Worm (Caenorhabditis elegans): ENCODE data around the gene T24H7.8.

The T24H7.8 gene

ce11 chrII:6248029-6248428, 6.2 kb downstream of the T24H7.8 start:
- TF ChIP-seq ztf-1 (GFP tag; conservative IDR thresholded peaks at IDR 0.05), result no peak
- no peak for TF ChIP-seq mbf-1 (tag; optimal IDR thresholded peaks at IDR 0.05)
- no peak for TF ChIP-seq ama-1 (optimal IDR thresholded peaks at IDR 0.05)
- TF ChIP-seq sma-3 (GFP tag; optimal IDR thresholded peaks at IDR 0.05), result no peak
- TF ChIP-seq gmeb-1 (tag; optimal IDR thresholded peaks at IDR 0.05), result no peak
- no peak for TF ChIP-seq mdl-1 (tag; optimal IDR thresholded peaks at IDR 0.05)
- no peak for TF ChIP-seq elt-1 (tag; optimal IDR thresholded peaks at IDR 0.05)
- no peak for TF ChIP-seq ztf-4 (tag; optimal IDR thresholded peaks at IDR 0.05)
- TF ChIP-seq sem-4 (tag; optimal IDR thresholded peaks at IDR 0.05), result no peak

DNA sequence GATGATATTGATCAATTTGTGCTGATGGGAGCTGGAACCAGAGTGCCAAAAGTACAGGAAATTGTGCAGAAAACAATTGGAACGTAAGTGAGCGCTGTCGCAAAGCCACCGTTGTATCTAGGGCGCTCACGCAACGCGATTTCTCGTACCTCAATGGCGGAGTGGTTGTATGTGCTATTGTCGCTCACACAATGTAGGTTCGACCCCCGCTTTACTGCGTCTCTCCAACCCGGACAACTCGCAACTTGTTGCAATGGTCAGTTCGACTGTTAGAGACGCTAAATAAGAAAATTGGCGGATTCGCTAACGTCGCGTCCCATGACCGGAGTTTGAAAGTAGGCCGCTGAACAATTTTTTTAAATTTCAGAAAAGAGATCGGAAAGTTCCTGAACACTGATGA, 6.6 kb downstream of the T24H7.8 start:
- peak; percentile 40 for TF ChIP-seq fos-1 (tag; optimal IDR thresholded peaks at IDR 0.05)
- TF ChIP-seq sem-4 (tag; optimal IDR thresholded peaks at IDR 0.05), result peak; percentile 7
- peak; percentile 54 for TF ChIP-seq lin-11 (tag; optimal IDR thresholded peaks at IDR 0.05)
- peak; percentile 9 for TF ChIP-seq zag-1 (tag; optimal IDR thresholded peaks at IDR 0.05)
- no peak for TF ChIP-seq mdl-1 (tag; optimal IDR thresholded peaks at IDR 0.05)
- TF ChIP-seq unc-55 (GFP tag; optimal IDR thresholded peaks at IDR 0.05), result peak; percentile 30
- TF ChIP-seq sma-9 (GFP tag; optimal IDR thresholded peaks at IDR 0.05), result peak; percentile 67
- no peak for TF ChIP-seq sma-9 (tag; optimal IDR thresholded peaks at IDR 0.05)
- TF ChIP-seq nhr-11 (tag; optimal IDR thresholded peaks at IDR 0.05), result no peak
- TF ChIP-seq lin-39 (tag; optimal IDR thresholded peaks at IDR 0.05), result no peak
- no peak for TF ChIP-seq R02D3.7 (tag; optimal IDR thresholded peaks at IDR 0.05)
- TF ChIP-seq ceh-82 (tag; optimal IDR thresholded peaks at IDR 0.05), result no peak
- peak; percentile 56 for TF ChIP-seq F13H6.1 (tag; optimal IDR thresholded peaks at IDR 0.05)
- peak; percentile 11 to 36 for TF ChIP-seq lsy-2 (tag; optimal IDR thresholded peaks at IDR 0.05)
- TF ChIP-seq nhr-77 (tag; optimal IDR thresholded peaks at IDR 0.05), result no peak
- no peak for TF ChIP-seq Y55F3AM.14 (GFP tag; optimal IDR thresholded peaks at IDR 0.05)
- peak; percentile 68 for TF ChIP-seq sma-3 (GFP tag; optimal IDR thresholded peaks at IDR 0.05)
- peak; percentile 52 for TF ChIP-seq C34F6.9 (tag; optimal IDR thresholded peaks at IDR 0.05)
- TF ChIP-seq elt-3 (tag; optimal IDR thresholded peaks at IDR 0.05), result no peak
- peak; percentile 69 for TF ChIP-seq gmeb-1 (tag; optimal IDR thresholded peaks at IDR 0.05)
- TF ChIP-seq nhr-129 (tag; optimal IDR thresholded peaks at IDR 0.05), result peak; percentile 85
- TF ChIP-seq nhr-21 (tag; optimal IDR thresholded peaks at IDR 0.05), result peak; percentile 22
- TF ChIP-seq nhr-12 (tag; optimal IDR thresholded peaks at IDR 0.05), result no peak
- TF ChIP-seq nhr-6 (tag; optimal IDR thresholded peaks at IDR 0.05), result no peak
- no peak for TF ChIP-seq unc-39 (tag; optimal IDR thresholded peaks at IDR 0.05)
- TF ChIP-seq ztf-1 (GFP tag; conservative IDR thresholded peaks at IDR 0.05), result no peak
- no peak for TF ChIP-seq nhr-23 (tag; optimal IDR thresholded peaks at IDR 0.05)
- TF ChIP-seq skn-1 (tag; optimal IDR thresholded peaks at IDR 0.05), result no peak
- TF ChIP-seq aly-2 (tag; optimal IDR thresholded peaks at IDR 0.05), result no peak
- TF ChIP-seq nhr-237 (tag; optimal IDR thresholded peaks at IDR 0.05), result no peak
- peak; percentile 29 for TF ChIP-seq crh-2 (tag; optimal IDR thresholded peaks at IDR 0.05)
- no peak for TF ChIP-seq dmd-4 (tag; optimal IDR thresholded peaks at IDR 0.05)

- peak; percentile 75 for TF ChIP-seq nhr-25 (tag; optimal IDR thresholded peaks at IDR 0.05)
- no peak for TF ChIP-seq peb-1 (tag; optimal IDR thresholded peaks at IDR 0.05)
- peak; percentile 66 to 90 for TF ChIP-seq lsy-2 (tag; optimal IDR thresholded peaks at IDR 0.05)
- peak; percentile 92 for TF ChIP-seq nhr-129 (tag; optimal IDR thresholded peaks at IDR 0.05)
- TF ChIP-seq fos-1 (tag; optimal IDR thresholded peaks at IDR 0.05), result peak; percentile 62
- TF ChIP-seq skn-1 (tag; optimal IDR thresholded peaks at IDR 0.05), result no peak
- TF ChIP-seq sma-9 (GFP tag; optimal IDR thresholded peaks at IDR 0.05), result peak; percentile 70
- TF ChIP-seq sma-9 (tag; optimal IDR thresholded peaks at IDR 0.05), result no peak
- peak; percentile 72 for TF ChIP-seq ztf-4 (tag; optimal IDR thresholded peaks at IDR 0.05)
- TF ChIP-seq nhr-23 (tag; optimal IDR thresholded peaks at IDR 0.05), result no peak
- peak; percentile 89 for TF ChIP-seq crh-2 (tag; optimal IDR thresholded peaks at IDR 0.05)
- no peak for TF ChIP-seq blmp-1 (tag; optimal IDR thresholded peaks at IDR 0.05; ENCODE audit: insufficient read depth)
- no peak for TF ChIP-seq unc-62 (GFP tag; optimal IDR thresholded peaks at IDR 0.05)
- no peak for TF ChIP-seq nhr-10 (tag; optimal IDR thresholded peaks at IDR 0.05)
- TF ChIP-seq unc-55 (GFP tag; optimal IDR thresholded peaks at IDR 0.05), result peak; percentile 93
- TF ChIP-seq lin-13 (GFP tag; optimal IDR thresholded peaks at IDR 0.05), result peak; percentile 65
- TF ChIP-seq egl-27 (tag; optimal IDR thresholded peaks at IDR 0.05), result no peak
- TF ChIP-seq Y55F3AM.14 (GFP tag; optimal IDR thresholded peaks at IDR 0.05), result no peak
- TF ChIP-seq nhr-21 (tag; optimal IDR thresholded peaks at IDR 0.05), result peak; percentile 68
- TF ChIP-seq ama-1 (optimal IDR thresholded peaks at IDR 0.05), result peak; percentile 23
- TF ChIP-seq sma-3 (GFP tag; optimal IDR thresholded peaks at IDR 0.05), result peak; percentile 66
- TF ChIP-seq mab-5 (tag; optimal IDR thresholded peaks at IDR 0.05), result peak; percentile 43
- TF ChIP-seq ceh-82 (tag; optimal IDR thresholded peaks at IDR 0.05), result peak; percentile 11
- TF ChIP-seq unc-39 (tag; optimal IDR thresholded peaks at IDR 0.05), result no peak
- TF ChIP-seq gmeb-1 (tag; optimal IDR thresholded peaks at IDR 0.05), result peak; percentile 98
- no peak for TF ChIP-seq dmd-4 (tag; optimal IDR thresholded peaks at IDR 0.05)
- TF ChIP-seq elt-1 (tag; optimal IDR thresholded peaks at IDR 0.05), result no peak
- peak; percentile 43 for TF ChIP-seq nhr-6 (tag; optimal IDR thresholded peaks at IDR 0.05)
- TF ChIP-seq nhr-11 (tag; optimal IDR thresholded peaks at IDR 0.05), result no peak
- peak; percentile 3 for TF ChIP-seq snpc-4 (tag; optimal IDR thresholded peaks at IDR 0.05)
- peak; percentile 84 for TF ChIP-seq C34F6.9 (tag; optimal IDR thresholded peaks at IDR 0.05)
- peak; percentile 65 for TF ChIP-seq F13H6.1 (tag; optimal IDR thresholded peaks at IDR 0.05)
- TF ChIP-seq lin-11 (tag; optimal IDR thresholded peaks at IDR 0.05), result peak; percentile 74
- no peak for TF ChIP-seq ZK546.5 (tag; optimal IDR thresholded peaks at IDR 0.05)
- no peak for TF ChIP-seq aly-2 (tag; optimal IDR thresholded peaks at IDR 0.05)
Observed at ce11 chrII:6250782-6251461, 9.1 kb downstream of the T24H7.8 start, which contains the start of gene phb-2. Gene phb-2 (plus strand): TSS chrII:6251411.

Data from whole organism, L2 larva.